Worm (Caenorhabditis elegans) whole organism, midembryonic: ENCODE measurements around the gene nhr-226.

Source experiments
- med-1 ChIP-seq: sonication (generic microtip); optimal IDR thresholded peaks from 2 replicates; lab custom pipeline; 2017; ENCODE audit warnings: missing genetic modification characterization, mild to moderate bottlenecking, missing compliant biosample characterization, antibody characterized with exemption, missing genetic modification reagents; ENCODE audit not compliant: insufficient read depth
- ztf-23 ChIP-seq: fragments of 200-800 bp; sonication (Bioruptor generic); IDR thresholded peaks from 2 replicates; pipeline ENCODE4 v1.3.6; 2022; ENCODE audit warnings: missing genetic modification reagents, missing genetic modification characterization, missing compliant biosample characterization

ce11 chrV:2336151-2336550, 41.5 kb downstream of the nhr-226 start, which contains the start of gene irld-28:
- TF ChIP-seq med-1 (GFP tag; lab: Kevin White, UChicago) (no peak), ztf-23 (GFP tag; lab: Robert Waterston, UW) (no peak)
